Fruit fly (Drosophila melanogaster) whole organism, pupa: ENCODE measurements around the gene cold.

Experiments
- CG13204 ChIP-seq: fragments of 200-800 bp; sonication (Bioruptor generic); optimal IDR thresholded peaks from 2 replicates; lab custom pipeline; 2018; ENCODE audit warnings: missing biosample characterization, mild to moderate bottlenecking, missing genetic modification characterization, moderate library complexity
- CG15710 ChIP-seq: fragments of 200-800 bp; sonication (Bioruptor generic); optimal IDR thresholded peaks from 2 replicates; lab custom pipeline; 2018; ENCODE audit warnings: missing biosample characterization, mild to moderate bottlenecking, missing genetic modification characterization, moderate library complexity
- CG8159 ChIP-seq: fragments of 200-800 bp; sonication (Bioruptor generic); optimal IDR thresholded peaks from 3 replicates; lab custom pipeline; 2018; ENCODE audit warnings: missing biosample characterization, mild to moderate bottlenecking, missing genetic modification characterization, moderate library complexity
- D1 ChIP-seq: fragments of 200-800 bp; sonication (Bioruptor generic); optimal IDR thresholded peaks from 2 replicates; lab custom pipeline; 2018; ENCODE audit warnings: missing biosample characterization, mild to moderate bottlenecking, missing genetic modification characterization, moderate library complexity
- EcR ChIP-seq: fragments of 200-800 bp; sonication (Bioruptor generic); optimal IDR thresholded peaks from 3 replicates; lab custom pipeline; 2019; ENCODE audit warnings: missing biosample characterization, missing genetic modification characterization, mild to moderate bottlenecking, moderate library complexity, missing genetic modification reagents
- Pif1A ChIP-seq: fragments of 200-800 bp; sonication (Bioruptor generic); optimal IDR thresholded peaks from 3 replicates; lab custom pipeline; 2016; ENCODE audit warnings: missing biosample characterization, missing genetic modification characterization
- Pif1B ChIP-seq: fragments of 200-800 bp; sonication (Bioruptor generic); optimal IDR thresholded peaks from 3 replicates; lab custom pipeline; 2016; ENCODE audit warnings: missing biosample characterization, missing genetic modification characterization

DNA sequence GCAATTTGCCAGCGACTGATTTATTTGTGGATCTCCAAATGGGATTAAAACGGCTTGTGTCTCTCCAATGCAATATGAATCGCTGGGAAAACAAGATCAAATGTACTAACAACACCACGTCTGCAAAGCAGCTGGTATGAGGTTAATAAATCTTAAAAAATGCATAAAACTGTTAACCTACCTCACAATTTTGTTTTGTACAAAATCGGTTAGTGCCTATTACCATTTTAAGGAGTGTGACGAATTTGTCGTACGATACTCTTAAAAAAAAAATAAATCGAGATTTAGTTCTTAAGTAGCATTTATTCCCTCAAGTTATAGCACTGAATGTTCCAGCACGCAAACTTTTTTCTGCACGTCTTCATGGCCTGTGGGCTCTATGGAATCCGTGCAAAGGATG is 50.2 kb downstream of the cold start, which contains the start of gene lectin-21Ca:
- no peak for TF ChIP-seq CG15710 (tag; lab: Kevin White, UChicago)
- TF ChIP-seq CG8159, result no peak
- TF ChIP-seq CG13204 (GFP tag; lab: Kevin White, UChicago), result no peak
- TF ChIP-seq D1 (tag; lab: Kevin White, UChicago), result no peak
- no peak for TF ChIP-seq EcR (GFP tag; lab: Kevin White, UChicago)
- no peak for TF ChIP-seq Pif1A (GFP tag; lab: Kevin White, UChicago)
- no peak for TF ChIP-seq Pif1B (GFP tag; lab: Kevin White, UChicago)
